Worm (Caenorhabditis elegans) whole organism, L3 larva: ENCODE measurements around the gene ndub-6.

Experiments used
- ceh-16 ChIP-seq: sonication (generic microtip); optimal IDR thresholded peaks from 2 replicates; lab custom pipeline; 2017; ENCODE audit warnings: missing biosample characterization, missing genetic modification characterization
- elt-3 ChIP-seq, 3 experiments: fragments of 150-350 bp in 1 of 3; sonication (generic microtip) in 2 of 3; optimal IDR thresholded peaks; 2 replicates in 2 of 3; 4 replicates in 1 of 3; lab custom pipeline; 2014 to 2017; ENCODE audit warnings: missing biosample characterization in 3 of 3, missing genetic modification characterization in 3 of 3
- ztf-11 ChIP-seq: fragments of 150-350 bp; optimal IDR thresholded peaks from 2 replicates; lab custom pipeline; 2014; ENCODE audit warnings: missing biosample characterization, missing genetic modification characterization

- TF ChIP-seq ceh-16 (tag; lab: Kevin White, UChicago) (no peak), elt-3 (tag; optimal IDR thresholded peaks at IDR 0.05; lab: Kevin White, UChicago) (no peak), ztf-11 (no peak)
Observed at ce11 chrIV:11665010-11665409, 12.8 kb downstream of the ndub-6 start, which contains the start of gene ZK809.9.
